Worm (Caenorhabditis elegans) whole organism, L3 larva: ENCODE measurements around the gene F40G12.9.
A peak's percentile ranks its signal among the peaks of the same experiment; 100 is the strongest.
"Not testable (repeated sequence)": the region's sequence is repeated elsewhere in the genome, so short reads cannot be mapped to it uniquely, and the experiment has no call there.

ENCODE experiments used
- R02D3.7 ChIP-seq: fragments of 150-350 bp; optimal IDR thresholded peaks from 2 replicates; lab custom pipeline; 2014; ENCODE audit warnings: missing biosample characterization, missing genetic modification characterization
- ZK546.5 ChIP-seq: sonication (generic microtip); optimal IDR thresholded peaks from 2 replicates; lab custom pipeline; 2017; ENCODE audit warnings: missing biosample characterization, missing genetic modification characterization
- ama-1 ChIP-seq: fragments of 150-350 bp; optimal IDR thresholded peaks from 2 replicates; lab custom pipeline; 2018
- ceh-16 ChIP-seq: sonication (generic microtip); optimal IDR thresholded peaks from 2 replicates; lab custom pipeline; 2017; ENCODE audit warnings: missing biosample characterization, missing genetic modification characterization
- egl-5 ChIP-seq: fragments of 150-350 bp; optimal IDR thresholded peaks from 2 replicates; lab custom pipeline; 2017; ENCODE audit warnings: missing biosample characterization, missing genetic modification reagents, missing genetic modification characterization, inconsistent platforms
- elt-2 ChIP-seq: sonication (generic microtip); optimal IDR thresholded peaks from 2 replicates; lab custom pipeline; 2016; ENCODE audit warnings: missing genetic modification reagents, mild to moderate bottlenecking, missing genetic modification characterization, missing compliant biosample characterization
- elt-3 ChIP-seq, 3 experiments: fragments of 150-350 bp in 1 of 3; sonication (generic microtip) in 2 of 3; optimal IDR thresholded peaks; 2 replicates in 2 of 3; 4 replicates in 1 of 3; lab custom pipeline; 2014 to 2017; ENCODE audit warnings: missing biosample characterization in 3 of 3, missing genetic modification characterization in 3 of 3
- eor-1 ChIP-seq, 2 experiments: fragments of 150-350 bp; optimal IDR thresholded peaks; 2 replicates each; lab custom pipeline; 2014 to 2018; ENCODE audit warnings: missing biosample characterization in 2 of 2, missing genetic modification characterization in 2 of 2
- fkh-2 ChIP-seq: fragments of 150-350 bp; optimal IDR thresholded peaks from 2 replicates; lab custom pipeline; 2014; ENCODE audit warnings: missing biosample characterization, missing genetic modification reagents, missing genetic modification characterization
- jun-1 ChIP-seq: fragments of 150-350 bp; optimal IDR thresholded peaks from 2 replicates; lab custom pipeline; 2014; ENCODE audit warnings: missing biosample characterization, missing genetic modification reagents, missing genetic modification characterization
- lin-15B ChIP-seq: fragments of 150-350 bp; optimal IDR thresholded peaks from 2 replicates; lab custom pipeline; 2014; ENCODE audit warnings: missing biosample characterization, missing genetic modification characterization
- lin-39 ChIP-seq: fragments of 150-350 bp; optimal IDR thresholded peaks from 2 replicates; lab custom pipeline; 2018; ENCODE audit warnings: missing biosample characterization, missing genetic modification reagents, missing genetic modification characterization
- nfya-1 ChIP-seq: sonication (generic microtip); optimal IDR thresholded peaks from 2 replicates; lab custom pipeline; 2017; ENCODE audit warnings: missing genetic modification characterization, mild to moderate bottlenecking, missing compliant biosample characterization, antibody characterized with exemption, moderate library complexity; ENCODE audit not compliant: insufficient read depth
- nhr-12 ChIP-seq: fragments of 150-350 bp; optimal IDR thresholded peaks from 2 replicates; lab custom pipeline; 2014; ENCODE audit warnings: missing biosample characterization, missing genetic modification characterization
- nhr-43 ChIP-seq: sonication (generic microtip); optimal IDR thresholded peaks from 2 replicates; lab custom pipeline; 2016; ENCODE audit warnings: mild to moderate bottlenecking, missing genetic modification characterization, missing compliant biosample characterization; ENCODE audit not compliant: poor library complexity, severe bottlenecking
- nhr-77 ChIP-seq: fragments of 150-350 bp; optimal IDR thresholded peaks from 2 replicates; lab custom pipeline; 2014; ENCODE audit warnings: missing biosample characterization, missing genetic modification characterization
- pha-4 ChIP-seq: fragments of 150-350 bp; optimal IDR thresholded peaks from 2 replicates; lab custom pipeline; 2014; ENCODE audit warnings: missing biosample characterization, missing genetic modification reagents, missing genetic modification characterization
- pqm-1 ChIP-seq: fragments of 150-350 bp; optimal IDR thresholded peaks from 2 replicates; lab custom pipeline; 2017; ENCODE audit warnings: missing biosample characterization, missing genetic modification characterization, inconsistent platforms
- sea-2 ChIP-seq: fragments of 150-350 bp; sonication (generic microtip); optimal IDR thresholded peaks from 4 replicates; lab custom pipeline; 2014; ENCODE audit warnings: missing biosample characterization, missing genetic modification reagents, missing genetic modification characterization
- snpc-4 ChIP-seq: fragments of 150-350 bp; optimal IDR thresholded peaks from 2 replicates; lab custom pipeline; 2014; ENCODE audit warnings: missing biosample characterization, missing genetic modification characterization
- tbx-2 ChIP-seq: sonication (generic microtip); optimal IDR thresholded peaks from 2 replicates; lab custom pipeline; 2016; ENCODE audit warnings: mild to moderate bottlenecking, missing genetic modification characterization, missing compliant biosample characterization
- unc-39 ChIP-seq: sonication (generic microtip); optimal IDR thresholded peaks from 4 replicates; lab custom pipeline; 2017; ENCODE audit warnings: missing biosample characterization, missing genetic modification characterization
- ztf-11 ChIP-seq: fragments of 150-350 bp; optimal IDR thresholded peaks from 2 replicates; lab custom pipeline; 2014; ENCODE audit warnings: missing biosample characterization, missing genetic modification characterization

F40G12.9 gene

DNA sequence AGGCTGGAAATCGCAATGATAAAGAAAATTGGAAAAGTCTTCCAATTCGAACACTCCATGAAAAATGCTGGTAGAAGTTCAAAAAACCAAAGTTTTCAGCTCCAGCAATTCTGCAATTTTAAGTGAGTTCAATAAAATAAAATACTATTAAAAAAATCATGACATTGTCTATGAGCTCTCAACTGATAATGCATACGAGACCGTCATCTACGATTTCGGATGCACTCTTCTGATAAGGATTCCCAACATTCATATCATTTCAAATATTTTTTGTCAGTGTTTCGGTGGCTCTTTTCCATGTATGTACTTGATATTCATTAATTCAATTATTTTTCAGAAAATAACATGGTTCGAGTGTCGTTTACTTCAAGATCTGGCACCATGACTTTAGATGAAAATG is 18.6 kb downstream of the F40G12.9 start, which contains the start of gene F14D7.6:
Gene F14D7.6, plus strand, starts transcription at position 338 of the 400 bp plus-strand sequence.
- peak; percentile 33 for TF ChIP-seq pqm-1 (tag; lab: Kevin White, UChicago)
- TF ChIP-seq jun-1 (tag; lab: Kevin White, UChicago), result no peak
- no peak for TF ChIP-seq fkh-2 (tag; lab: Kevin White, UChicago)
- TF ChIP-seq pha-4 (tag; lab: Kevin White, UChicago), result no peak
- no peak for TF ChIP-seq unc-39 (tag; lab: Kevin White, UChicago)
- TF ChIP-seq nfya-1, result no peak
- TF ChIP-seq egl-5 (tag; lab: Kevin White, UChicago), result no peak
- TF ChIP-seq tbx-2 (tag; lab: Kevin White, UChicago), result no peak
- TF ChIP-seq lin-39, result no peak
- no peak for TF ChIP-seq sea-2 (GFP tag; lab: Kevin White, UChicago)
- peak; percentile 59 for TF ChIP-seq elt-2 (tag; lab: Kevin White, UChicago)
- no peak for TF ChIP-seq ceh-16
- no peak for TF ChIP-seq nhr-12 (tag; lab: Kevin White, UChicago)
- TF ChIP-seq, all 47 proteins: peak for 2

ce11 chrV:14306771-14307170 is 24.3 kb downstream of the F40G12.9 start, which contains the start of gene spig-4:
spig-4 (minus strand) TSS chrV:14306871.
- TF ChIP-seq nhr-43 (tag; lab: Kevin White, UChicago); ztf-11 (tag; lab: Kevin White, UChicago); eor-1 (tag; optimal IDR thresholded peaks at IDR 0.05; lab: Kevin White, UChicago): not testable (repeated sequence)
- TF ChIP-seq, all 47 proteins: peak for 0; not testable (repeated sequence) for 47

DNA sequence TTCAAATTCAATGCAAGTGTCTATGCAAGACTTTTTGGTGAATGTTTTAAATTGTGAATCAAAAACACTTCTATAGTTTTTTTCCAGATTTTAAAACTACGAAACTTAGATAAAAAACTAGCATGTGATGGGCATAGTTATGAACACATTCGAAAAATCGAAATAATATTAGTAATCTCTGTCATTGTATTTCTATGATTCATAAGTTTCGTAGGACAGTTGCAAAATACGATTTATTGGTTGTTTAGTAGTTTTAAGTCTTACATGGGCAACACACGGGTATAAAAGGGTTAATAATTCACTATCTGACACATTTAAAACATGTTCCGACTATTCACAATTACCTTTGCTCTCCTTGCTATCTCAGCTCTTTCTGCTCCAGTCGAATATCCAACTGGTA is 25.7 kb downstream of the F40G12.9 start, which contains the start of gene spig-5:
Gene spig-5, plus strand, starts transcription at position 301 of the 400 bp plus-strand sequence.
- not testable (repeated sequence) for TF ChIP-seq pqm-1 (tag; lab: Kevin White, UChicago); lin-15B; fkh-2 (tag; lab: Kevin White, UChicago)
- TF ChIP-seq, all 47 proteins: peak for 0; not testable (repeated sequence) for 47

- TF ChIP-seq lin-39; snpc-4 (tag; lab: Kevin White, UChicago); nhr-43 (tag; lab: Kevin White, UChicago): not testable (repeated sequence)
Measured at ce11 chrV:14309632-14310031, 27.2 kb downstream of the F40G12.9 start, which contains the start of gene F14D7.14. F14D7.14 (plus strand) TSS chrV:14309932.

- TF ChIP-seq pha-4 (tag; lab: Kevin White, UChicago) (no peak), ztf-11 (tag; lab: Kevin White, UChicago) (no peak)
Measured at ce11 chrV:14311115-14311514, 28.7 kb downstream of the F40G12.9 start, which contains the start of gene ddn-3. ddn-3 (minus strand) TSS chrV:14311215.

- TF ChIP-seq lin-15B, result no peak
- TF ChIP-seq, all 47 proteins: peak for 0
Measured at ce11 chrV:14312695-14313094, 30.2 kb downstream of the F40G12.9 start, which contains the start of gene F14D7.8. F14D7.8 (minus strand) TSS chrV:14312795.

DNA sequence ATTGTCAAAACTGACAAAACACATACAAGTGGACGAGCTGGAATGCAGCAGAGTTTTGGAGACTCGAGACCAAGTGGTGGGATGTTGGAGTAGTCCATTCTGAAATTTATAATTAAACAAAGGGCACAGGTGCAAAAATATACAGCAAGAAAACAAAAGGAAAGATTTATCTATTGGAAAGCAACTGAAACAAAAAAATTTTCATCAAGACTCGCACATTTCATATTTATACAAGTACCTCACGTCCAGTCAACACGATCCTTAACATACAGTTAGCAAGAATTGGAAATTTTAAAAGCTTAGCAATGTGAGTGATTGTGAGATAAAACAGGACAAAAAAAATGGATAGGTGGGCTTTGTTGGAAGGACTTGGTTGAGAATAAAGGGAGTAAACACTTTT is 31.8 kb downstream of the F40G12.9 start, which contains the start of gene F47B8.1:
Gene F47B8.1, minus strand, starts transcription at position 101 of the 400 bp plus-strand sequence.
- TF ChIP-seq egl-5 (tag; lab: Kevin White, UChicago), result no peak
- no peak for TF ChIP-seq elt-2 (tag; lab: Kevin White, UChicago)
- TF ChIP-seq elt-3 (tag; optimal IDR thresholded peaks at IDR 0.05; lab: Kevin White, UChicago), result no peak
- no peak for TF ChIP-seq ama-1 (lab: Kevin White, UChicago)
- TF ChIP-seq eor-1 (tag; optimal IDR thresholded peaks at IDR 0.05; lab: Kevin White, UChicago), result no peak

DNA sequence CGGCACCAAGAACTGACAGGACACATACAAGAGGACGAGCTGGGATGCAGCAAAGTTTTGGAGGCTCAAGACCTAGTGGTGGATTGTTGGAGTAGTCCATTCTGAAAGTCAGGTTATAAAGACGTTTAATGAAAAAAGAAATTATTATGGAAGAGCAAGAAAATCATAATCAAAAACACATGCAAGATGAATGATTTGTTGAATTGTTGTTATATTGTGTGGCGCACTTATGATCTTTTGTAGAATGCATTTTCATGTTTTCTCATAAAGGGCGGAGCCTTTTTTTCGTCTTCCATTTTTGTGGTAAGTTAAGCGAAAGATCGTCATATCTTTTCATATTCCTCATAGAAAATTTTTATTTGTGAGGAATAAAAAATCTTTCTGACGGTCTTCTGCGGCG is 34.1 kb downstream of the F40G12.9 start, which contains the start of gene F47B8.2:
Gene F47B8.2, minus strand, starts transcription at position 101 of the 400 bp plus-strand sequence.
- TF ChIP-seq jun-1 (tag; lab: Kevin White, UChicago) (no peak), R02D3.7 (tag; lab: Kevin White, UChicago) (no peak), nhr-77 (no peak), ZK546.5 (tag; lab: Kevin White, UChicago) (no peak)
